Fruit fly (Drosophila melanogaster) whole organism, embryonic: ENCODE measurements around the gene CG34310.

ENCODE experiments used
- CG10462 ChIP-seq: fragments of 200-800 bp; sonication (Bioruptor generic); optimal IDR thresholded peaks from 2 replicates; lab custom pipeline; 2016; ENCODE audit warnings: missing biosample characterization, missing genetic modification characterization
- CG11723 ChIP-seq: fragments of 200-800 bp; sonication (Bioruptor generic); optimal IDR thresholded peaks from 2 replicates; lab custom pipeline; 2017; ENCODE audit warnings: missing biosample characterization, mild to moderate bottlenecking, missing genetic modification characterization
- CG12219 ChIP-seq: fragments of 200-800 bp; sonication (Bioruptor generic); optimal IDR thresholded peaks from 3 replicates; lab custom pipeline; 2018; ENCODE audit warnings: missing biosample characterization, mild to moderate bottlenecking, missing genetic modification characterization
- CG12942 ChIP-seq: fragments of 200-800 bp; sonication (Bioruptor generic); optimal IDR thresholded peaks from 3 replicates; lab custom pipeline; 2016; ENCODE audit warnings: missing biosample characterization, missing genetic modification characterization
- CG13287 ChIP-seq: fragments of 200-800 bp; sonication (Bioruptor generic); IDR thresholded peaks from 2 replicates; pipeline ENCODE4 v1.3.6; 2022; ENCODE audit warnings: missing biosample characterization, missing genetic modification characterization; ENCODE audit not compliant: partially characterized antibody
- CG13894 ChIP-seq: fragments of 200-800 bp; sonication (Bioruptor generic); optimal IDR thresholded peaks from 3 replicates; lab custom pipeline; 2018; ENCODE audit warnings: missing biosample characterization, mild to moderate bottlenecking, missing genetic modification characterization, moderate library complexity
- CG14710 ChIP-seq: fragments of 200-800 bp; sonication (Bioruptor generic); optimal IDR thresholded peaks from 3 replicates; lab custom pipeline; 2019; ENCODE audit warnings: missing biosample characterization, mild to moderate bottlenecking, missing genetic modification characterization, moderate library complexity
- CG15011 ChIP-seq: fragments of 200-800 bp; sonication (Bioruptor generic); optimal IDR thresholded peaks from 3 replicates; lab custom pipeline; 2018; ENCODE audit warnings: missing biosample characterization, mild to moderate bottlenecking, missing genetic modification characterization
- CG15269 ChIP-seq: fragments of 200-800 bp; sonication (Bioruptor generic); optimal IDR thresholded peaks from 2 replicates; lab custom pipeline; 2018; ENCODE audit warnings: missing biosample characterization, mild to moderate bottlenecking, missing genetic modification characterization, moderate library complexity
- CG17829 ChIP-seq: fragments of 200-800 bp; optimal IDR thresholded peaks from 2 replicates; lab custom pipeline; 2019; ENCODE audit warnings: missing biosample characterization, mild to moderate bottlenecking, missing genetic modification characterization, moderate library complexity
- CG18476 ChIP-seq: fragments of 200-800 bp; sonication (Bioruptor generic); optimal IDR thresholded peaks from 2 replicates; lab custom pipeline; 2016; ENCODE audit warnings: missing biosample characterization, mild to moderate bottlenecking, missing genetic modification characterization
- CG34224 ChIP-seq: fragments of 200-800 bp; sonication (Bioruptor generic); IDR thresholded peaks from 3 replicates; pipeline ENCODE4 v1.3.6; 2022; ENCODE audit warnings: missing biosample characterization, missing genetic modification characterization; ENCODE audit not compliant: partially characterized antibody
- CG34376 ChIP-seq: fragments of 200-800 bp; sonication (Bioruptor generic); optimal IDR thresholded peaks from 2 replicates; lab custom pipeline; 2018; ENCODE audit warnings: missing biosample characterization, mild to moderate bottlenecking, missing genetic modification characterization
- CG43689 ChIP-seq: fragments of 200-800 bp; sonication (Bioruptor generic); IDR thresholded peaks from 2 replicates; pipeline ENCODE4 v1.3.6; 2022; ENCODE audit warnings: missing biosample characterization, missing genetic modification characterization
- CG4707 ChIP-seq: fragments of 200-800 bp; sonication (Bioruptor generic); optimal IDR thresholded peaks from 2 replicates; lab custom pipeline; 2018; ENCODE audit warnings: missing biosample characterization, mild to moderate bottlenecking, missing genetic modification characterization, moderate library complexity
- CG6765 ChIP-seq: fragments of 200-800 bp; sonication (Bioruptor generic); optimal IDR thresholded peaks from 3 replicates; lab custom pipeline; 2017; ENCODE audit warnings: missing biosample characterization, mild to moderate bottlenecking, missing genetic modification characterization
- CG7556 ChIP-seq: fragments of 200-800 bp; sonication (Bioruptor generic); optimal IDR thresholded peaks from 2 replicates; lab custom pipeline; 2017; ENCODE audit warnings: missing biosample characterization, mild to moderate bottlenecking, missing genetic modification characterization
- CG8924 ChIP-seq: fragments of 200-800 bp; optimal IDR thresholded peaks from 3 replicates; lab custom pipeline; 2019; ENCODE audit warnings: missing biosample characterization, mild to moderate bottlenecking, missing genetic modification characterization, moderate library complexity
- CG9215 ChIP-seq: fragments of 200-800 bp; sonication (Bioruptor generic); IDR thresholded peaks from 2 replicates; pipeline ENCODE4 v1.3.6; 2022; ENCODE audit warnings: missing biosample characterization, missing genetic modification characterization
- CG9876 ChIP-seq: fragments of 200-800 bp; sonication (Bioruptor generic); optimal IDR thresholded peaks from 2 replicates; lab custom pipeline; 2016; ENCODE audit warnings: missing biosample characterization, missing genetic modification characterization
- Camta ChIP-seq: fragments of 200-800 bp; sonication (Bioruptor generic); optimal IDR thresholded peaks from 2 replicates; lab custom pipeline; 2016; ENCODE audit warnings: missing biosample characterization, missing genetic modification characterization
- Dad ChIP-seq: fragments of 200-800 bp; sonication (Bioruptor generic); optimal IDR thresholded peaks from 3 replicates; lab custom pipeline; 2016; ENCODE audit warnings: missing biosample characterization, missing genetic modification characterization
- Dip2 ChIP-seq: fragments of 200-800 bp; sonication (Bioruptor generic); IDR thresholded peaks from 2 replicates; pipeline ENCODE4 v1.3.6; 2022; ENCODE audit warnings: missing biosample characterization, missing genetic modification characterization
- Eip74EF ChIP-seq, 2 experiments: fragments of 200-800 bp in 1 of 2; fragments of >200 bp in 1 of 2; sonication (Bioruptor generic) in 1 of 2; optimal IDR thresholded peaks; 2 replicates each; lab custom pipeline; 2017 to 2019; ENCODE audit warnings: missing biosample characterization in 2 of 2, missing genetic modification characterization in 2 of 2, mild to moderate bottlenecking in 1 of 2, moderate library complexity in 1 of 2
- H15 ChIP-seq: fragments of 200-800 bp; sonication (Bioruptor generic); IDR thresholded peaks from 3 replicates; pipeline ENCODE4 v1.3.6; 2022; ENCODE audit warnings: missing biosample characterization, missing genetic modification characterization
- Med ChIP-seq: fragments of 200-800 bp; sonication (Bioruptor generic); peaks from one replicate; lab custom pipeline; 2016; ENCODE audit warnings: missing biosample characterization, missing genetic modification characterization, mild to moderate bottlenecking, inconsistent platforms, moderate library complexity
- Pdp1 ChIP-seq, 2 experiments: fragments of 200-800 bp; sonication (Bioruptor generic); optimal IDR thresholded peaks; 3 replicates each; lab custom pipeline; 2016; ENCODE audit warnings: missing biosample characterization in 2 of 2, missing genetic modification characterization in 2 of 2, mild to moderate bottlenecking in 1 of 2, moderate library complexity in 1 of 2
- Spps ChIP-seq: fragments of 200-800 bp; sonication (Bioruptor generic); optimal IDR thresholded peaks from 2 replicates; lab custom pipeline; 2018; ENCODE audit warnings: missing biosample characterization, mild to moderate bottlenecking, missing genetic modification characterization
- Sry-β ChIP-seq: fragments of 200-800 bp; sonication (Bioruptor generic); optimal IDR thresholded peaks from 2 replicates; lab custom pipeline; 2018; ENCODE audit warnings: missing biosample characterization, mild to moderate bottlenecking, missing genetic modification characterization, moderate library complexity
- Trl ChIP-seq, 3 experiments: fragments of >200 bp in 2 of 3; fragments of 200-800 bp in 1 of 3; sonication (Bioruptor generic) in 1 of 3; optimal IDR thresholded peaks; 2 replicates in 1 of 3; 3 replicates in 2 of 3; lab custom pipeline; 2016 to 2017; ENCODE audit warnings: missing biosample characterization in 1 of 3, missing genetic modification characterization in 1 of 3
- ab ChIP-seq: fragments of 200-800 bp; sonication (Bioruptor generic); optimal IDR thresholded peaks from 2 replicates; lab custom pipeline; 2016; ENCODE audit warnings: missing biosample characterization, missing genetic modification characterization
- bowl ChIP-seq: fragments of 200-800 bp; sonication (Bioruptor generic); IDR thresholded peaks from 2 replicates; pipeline ENCODE4 v1.3.6; 2022; ENCODE audit warnings: missing biosample characterization, missing genetic modification characterization
- cg ChIP-seq: fragments of 200-800 bp; sonication (Bioruptor generic); optimal IDR thresholded peaks from 3 replicates; lab custom pipeline; 2019; ENCODE audit warnings: missing biosample characterization, mild to moderate bottlenecking, missing genetic modification characterization, moderate library complexity
- da ChIP-seq: fragments of 200-800 bp; sonication (Bioruptor generic); optimal IDR thresholded peaks from 2 replicates; lab custom pipeline; 2016; ENCODE audit warnings: missing biosample characterization, missing genetic modification characterization
- eve ChIP-seq, 2 experiments: fragments of >200 bp; optimal IDR thresholded peaks; 2 replicates each; lab custom pipeline; 2017; ENCODE audit warnings: missing biosample characterization in 2 of 2, missing genetic modification characterization in 2 of 2
- exex ChIP-seq: fragments of 200-800 bp; sonication (Bioruptor generic); optimal IDR thresholded peaks from 4 replicates; lab custom pipeline; 2018; ENCODE audit warnings: missing biosample characterization, mild to moderate bottlenecking, missing genetic modification characterization, moderate library complexity
- fd102C ChIP-seq: fragments of 200-800 bp; sonication (Bioruptor generic); optimal IDR thresholded peaks from 2 replicates; lab custom pipeline; 2018; ENCODE audit warnings: missing biosample characterization, mild to moderate bottlenecking, missing genetic modification characterization, moderate library complexity
- ftz-f1 ChIP-seq: fragments of 200-800 bp; sonication (Bioruptor generic); optimal IDR thresholded peaks from 2 replicates; lab custom pipeline; 2016; ENCODE audit warnings: missing biosample characterization, missing genetic modification characterization
- gcm ChIP-seq: fragments of 200-800 bp; sonication (Bioruptor generic); optimal IDR thresholded peaks from 2 replicates; lab custom pipeline; 2019; ENCODE audit warnings: missing biosample characterization, mild to moderate bottlenecking, missing genetic modification characterization, moderate library complexity
- lov ChIP-seq, 2 experiments: fragments of 200-800 bp in 1 of 2; fragments of >200 bp in 1 of 2; sonication (Bioruptor generic) in 1 of 2; IDR thresholded peaks in 1 of 2; optimal IDR thresholded peaks in 1 of 2; 2 replicates in 1 of 2; 3 replicates in 1 of 2; pipeline versions ENCODE4 v1.3.6 to Lab custom; 2017 to 2022; ENCODE audit warnings: missing biosample characterization in 1 of 2, missing genetic modification characterization in 1 of 2
- mam ChIP-seq: fragments of 200-800 bp; sonication (Bioruptor generic); optimal IDR thresholded peaks from 3 replicates; lab custom pipeline; 2016; ENCODE audit warnings: missing biosample characterization, missing genetic modification characterization
- nau ChIP-seq: fragments of 200-800 bp; sonication (Bioruptor generic); optimal IDR thresholded peaks from 3 replicates; lab custom pipeline; 2017; ENCODE audit warnings: missing biosample characterization, mild to moderate bottlenecking, missing genetic modification characterization, missing genetic modification reagents
- psq ChIP-seq: fragments of 200-800 bp; sonication (Bioruptor generic); optimal IDR thresholded peaks from 2 replicates; lab custom pipeline; 2017; ENCODE audit warnings: missing biosample characterization, missing genetic modification characterization
- schlank ChIP-seq: fragments of 200-800 bp; sonication (Bioruptor generic); optimal IDR thresholded peaks from 2 replicates; lab custom pipeline; 2018; ENCODE audit warnings: missing biosample characterization, mild to moderate bottlenecking, missing genetic modification characterization
- sens ChIP-seq: fragments of 200-800 bp; sonication (Bioruptor generic); peaks from one replicate; lab custom pipeline; 2016; ENCODE audit warnings: missing biosample characterization, missing genetic modification characterization
- sisA ChIP-seq: fragments of 200-800 bp; sonication (Bioruptor generic); IDR thresholded peaks from 2 replicates; pipeline ENCODE4 v1.3.6; 2022; ENCODE audit warnings: missing biosample characterization, missing genetic modification characterization
- ttk ChIP-seq: fragments of 200-800 bp; sonication (Bioruptor generic); IDR thresholded peaks from 2 replicates; pipeline ENCODE4 v2.1.2; 2022; ENCODE audit warnings: missing biosample characterization, missing genetic modification characterization
- wek ChIP-seq: fragments of 200-800 bp; sonication (Bioruptor generic); optimal IDR thresholded peaks from 3 replicates; lab custom pipeline; 2018; ENCODE audit warnings: missing biosample characterization, mild to moderate bottlenecking, missing genetic modification characterization, moderate library complexity

Gene CG34310

dm6 chr2L:6644421-6645059 is 18.9 kb upstream of the CG34310 start (continued):
- TF ChIP-seq cg (GFP tag; lab: Kevin White, UChicago) (peak; percentile 42), Trl (optimal IDR thresholded peaks at IDR 0.05; lab: Kevin White, UChicago) (peak in 1 of 2 experiments; percentile 1), Trl (GFP tag; optimal IDR thresholded peaks at IDR 0.05; lab: Kevin White, UChicago) (no peak), nau (GFP tag; lab: Kevin White, UChicago) (no peak), Med (GFP tag; lab: Kevin White, UChicago) (peak; percentile 66), CG13894 (peak; percentile 32), sens (GFP tag; lab: Kevin White, UChicago) (peak; percentile 15), bowl (GFP tag; lab: Robert Waterston, UW) (no peak), Dip2 (GFP tag; lab: Robert Waterston, UW) (no peak), CG8924 (tag; lab: Kevin White, UChicago) (peak; percentile 8), Eip74EF (GFP tag; optimal IDR thresholded peaks at IDR 0.05; lab: Kevin White, UChicago) (peak in 1 of 2 experiments; percentile 24), CG12942 (GFP tag; lab: Kevin White, UChicago) (no peak), CG10462 (GFP tag; lab: Kevin White, UChicago) (no peak), schlank (no peak), Camta (GFP tag; lab: Kevin White, UChicago) (no peak), H15 (GFP tag; lab: Robert Waterston, UW) (no peak), ttk (no peak), sisA (GFP tag; lab: Robert Waterston, UW) (no peak), Sry-β (GFP tag; lab: Kevin White, UChicago) (no peak), exex (tag; lab: Kevin White, UChicago) (peak; percentile 13), CG7556 (GFP tag; lab: Kevin White, UChicago) (no peak), CG9215 (GFP tag; lab: Robert Waterston, UW) (no peak), fd102C (GFP tag; lab: Kevin White, UChicago) (no peak), CG14710 (no peak), CG34224 (GFP tag; lab: Robert Waterston, UW) (peak; percentile 49; the same call in 2 of the 3 replicates), CG13287 (GFP tag; lab: Robert Waterston, UW) (peak; percentile 51; the same call in 1 of the 2 replicates), Dad (GFP tag; lab: Kevin White, UChicago) (no peak), CG15269 (tag; lab: Kevin White, UChicago) (no peak), mam (GFP tag; lab: Kevin White, UChicago) (no peak), CG6765 (no peak), CG15011 (GFP tag; lab: Kevin White, UChicago) (no peak), ftz-f1 (GFP tag; lab: Kevin White, UChicago) (peak; percentile 7), CG43689 (GFP tag; lab: Robert Waterston, UW) (no peak), ab (GFP tag; lab: Kevin White, UChicago) (no peak), CG4707 (no peak), gcm (GFP tag; lab: Kevin White, UChicago) (no peak), Spps (tag; lab: Kevin White, UChicago) (no peak), CG18476 (GFP tag; lab: Kevin White, UChicago) (no peak), eve (GFP tag; optimal IDR thresholded peaks at IDR 0.05; lab: Kevin White, UChicago) (peak in 1 of 2 experiments; percentile 53), CG12219 (no peak), lov (optimal IDR thresholded peaks at IDR 0.05; lab: Kevin White, UChicago) (no peak), lov (GFP tag; IDR thresholded peaks at IDR 0.05; lab: Robert Waterston, UW) (no peak), CG9876 (GFP tag; lab: Kevin White, UChicago) (no peak), Pdp1 (GFP tag; optimal IDR thresholded peaks at IDR 0.05; lab: Kevin White, UChicago) (peak in 1 of 2 experiments; percentile 88), wek (GFP tag; lab: Kevin White, UChicago) (no peak), CG17829 (tag; lab: Kevin White, UChicago) (no peak), psq (GFP tag; lab: Kevin White, UChicago) (peak; percentile 97), da (GFP tag; lab: Kevin White, UChicago) (no peak), CG11723 (GFP tag; lab: Kevin White, UChicago) (no peak), CG34376 (GFP tag; lab: Kevin White, UChicago) (no peak)
